Fruit fly (Drosophila melanogaster): ENCODE data around the gene CG5188.

DNA sequence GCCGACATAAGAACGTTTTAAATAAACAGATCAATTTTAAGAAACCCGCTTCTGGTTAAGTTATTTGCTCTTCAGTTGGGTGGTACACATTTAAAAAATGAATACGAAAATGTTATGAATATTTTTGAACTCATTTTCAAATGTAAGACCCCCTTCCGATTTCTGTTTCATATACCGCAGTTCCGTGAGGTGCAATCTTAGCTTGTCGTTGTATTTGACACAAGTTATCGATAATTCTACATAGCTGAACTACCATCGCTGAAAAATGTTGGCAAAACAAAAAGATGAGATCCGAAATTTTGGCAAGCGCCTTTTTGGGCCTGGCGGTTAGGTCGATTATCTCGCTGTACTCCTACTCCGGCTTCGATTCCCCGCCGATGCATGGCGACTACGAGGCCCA is 48.8 kb upstream of the CG5188 start, which contains the start of gene gny:
- TF ChIP-seq usp (GFP tag; optimal IDR thresholded peaks at IDR 0.05): no peak
- TF ChIP-seq psq (optimal IDR thresholded peaks at IDR 0.05): no peak
- no peak for TF ChIP-seq CG8478 (optimal IDR thresholded peaks at IDR 0.05)
- no peak for TF ChIP-seq pan (optimal IDR thresholded peaks at IDR 0.05)
- TF ChIP-seq EcR (GFP tag; optimal IDR thresholded peaks at IDR 0.05): no peak
